Fruit fly (Drosophila melanogaster) whole organism, embryonic: ENCODE results near the gene GC2.

Experiments used
- B-H1 ChIP-seq: fragments of 200-800 bp; sonication (Bioruptor generic); IDR thresholded peaks from 3 replicates; pipeline ENCODE4 v1.3.6; 2022; ENCODE audit warnings: missing biosample characterization, missing genetic modification characterization
- CG10267 ChIP-seq: fragments of 200-800 bp; sonication (Bioruptor generic); optimal IDR thresholded peaks from 2 replicates; lab custom pipeline; 2018; ENCODE audit warnings: missing biosample characterization, mild to moderate bottlenecking, missing genetic modification characterization, moderate library complexity
- CG12071 ChIP-seq: fragments of 200-800 bp; sonication (Bioruptor generic); optimal IDR thresholded peaks from 3 replicates; lab custom pipeline; 2018; ENCODE audit warnings: missing biosample characterization, mild to moderate bottlenecking, missing genetic modification characterization
- CG12104 ChIP-seq: fragments of 200-800 bp; sonication (Bioruptor generic); optimal IDR thresholded peaks from 3 replicates; lab custom pipeline; 2016; ENCODE audit warnings: missing biosample characterization, missing genetic modification characterization
- CG12155 ChIP-seq: fragments of 200-800 bp; sonication (Bioruptor generic); optimal IDR thresholded peaks from 3 replicates; lab custom pipeline; 2016; ENCODE audit warnings: missing biosample characterization, missing genetic modification characterization
- CG1233 ChIP-seq: fragments of 200-800 bp; sonication (Bioruptor generic); optimal IDR thresholded peaks from 4 replicates; lab custom pipeline; 2018; ENCODE audit warnings: missing biosample characterization, mild to moderate bottlenecking, missing genetic modification characterization
- CG12659 ChIP-seq: fragments of 200-800 bp; sonication (Bioruptor generic); optimal IDR thresholded peaks from 3 replicates; lab custom pipeline; 2017; ENCODE audit warnings: mild to moderate bottlenecking, missing biosample characterization, missing genetic modification reagents, missing genetic modification characterization
- CG15073 ChIP-seq: fragments of 200-800 bp; sonication (Bioruptor generic); optimal IDR thresholded peaks from 2 replicates; lab custom pipeline; 2016; ENCODE audit warnings: missing biosample characterization, missing genetic modification characterization
- CG17385 ChIP-seq: fragments of 200-800 bp; sonication (Bioruptor generic); optimal IDR thresholded peaks from 3 replicates; lab custom pipeline; 2018; ENCODE audit warnings: missing biosample characterization, mild to moderate bottlenecking, missing genetic modification characterization
- CG2889 ChIP-seq: fragments of 200-800 bp; sonication (Bioruptor generic); IDR thresholded peaks from 3 replicates; pipeline ENCODE4 v1.3.6; 2022; ENCODE audit warnings: missing biosample characterization, missing genetic modification characterization
- CG30020 ChIP-seq: fragments of 200-800 bp; optimal IDR thresholded peaks from 2 replicates; lab custom pipeline; 2019; ENCODE audit warnings: missing biosample characterization, mild to moderate bottlenecking, missing genetic modification characterization, moderate library complexity
- CG30403 ChIP-seq: fragments of 200-800 bp; sonication (Bioruptor generic); optimal IDR thresholded peaks from 3 replicates; lab custom pipeline; 2016; ENCODE audit warnings: missing biosample characterization, missing genetic modification characterization
- CG3065 ChIP-seq: fragments of 200-800 bp; sonication (Bioruptor generic); optimal IDR thresholded peaks from 2 replicates; lab custom pipeline; 2016; ENCODE audit warnings: missing biosample characterization, missing genetic modification characterization
- CG31388 ChIP-seq: fragments of 200-800 bp; sonication (Bioruptor generic); optimal IDR thresholded peaks from 2 replicates; lab custom pipeline; 2016; ENCODE audit warnings: missing biosample characterization, missing genetic modification characterization
- CG3995 ChIP-seq: fragments of 200-800 bp; sonication (Bioruptor generic); optimal IDR thresholded peaks from 3 replicates; lab custom pipeline; 2016; ENCODE audit warnings: missing biosample characterization, missing genetic modification characterization
- CG4424 ChIP-seq: fragments of 200-800 bp; sonication (Bioruptor generic); optimal IDR thresholded peaks from 3 replicates; lab custom pipeline; 2016; ENCODE audit warnings: missing biosample characterization, missing genetic modification characterization
- CG4617 ChIP-seq: fragments of 200-800 bp; sonication (Bioruptor generic); optimal IDR thresholded peaks from 3 replicates; lab custom pipeline; 2016; ENCODE audit warnings: missing biosample characterization, missing genetic modification characterization, borderline replicate concordance
- CG6765 ChIP-seq: fragments of 200-800 bp; sonication (Bioruptor generic); optimal IDR thresholded peaks from 3 replicates; lab custom pipeline; 2017; ENCODE audit warnings: missing biosample characterization, mild to moderate bottlenecking, missing genetic modification characterization
- CG6854 ChIP-seq: fragments of 200-800 bp; sonication (Bioruptor generic); optimal IDR thresholded peaks from 3 replicates; lab custom pipeline; 2017; ENCODE audit warnings: missing biosample characterization, mild to moderate bottlenecking, missing genetic modification characterization
- CG9215 ChIP-seq: fragments of 200-800 bp; sonication (Bioruptor generic); IDR thresholded peaks from 2 replicates; pipeline ENCODE4 v1.3.6; 2022; ENCODE audit warnings: missing biosample characterization, missing genetic modification characterization
- Dp ChIP-seq: fragments of 200-800 bp; sonication (Bioruptor generic); optimal IDR thresholded peaks from 2 replicates; lab custom pipeline; 2018; ENCODE audit warnings: missing biosample characterization, mild to moderate bottlenecking, missing genetic modification characterization, moderate library complexity
- Ets97D ChIP-seq: fragments of 200-800 bp; sonication (Bioruptor generic); optimal IDR thresholded peaks from 3 replicates; lab custom pipeline; 2016; ENCODE audit warnings: missing biosample characterization, missing genetic modification characterization
- HLH3B ChIP-seq: fragments of 200-800 bp; sonication (Bioruptor generic); IDR thresholded peaks from 2 replicates; pipeline ENCODE4 v1.3.6; 2022; ENCODE audit warnings: missing biosample characterization, missing genetic modification characterization
- HLH54F ChIP-seq: fragments of 200-800 bp; sonication (Bioruptor generic); optimal IDR thresholded peaks from 3 replicates; lab custom pipeline; 2016; ENCODE audit warnings: missing biosample characterization, missing genetic modification characterization
- Med ChIP-seq: fragments of 200-800 bp; sonication (Bioruptor generic); peaks from one replicate; lab custom pipeline; 2016; ENCODE audit warnings: missing biosample characterization, missing genetic modification characterization, mild to moderate bottlenecking, inconsistent platforms, moderate library complexity
- Meics ChIP-seq: fragments of 200-800 bp; sonication (Bioruptor generic); optimal IDR thresholded peaks from 2 replicates; lab custom pipeline; 2017; ENCODE audit warnings: missing biosample characterization, mild to moderate bottlenecking, missing genetic modification characterization
- NC2β ChIP-seq: fragments of 200-800 bp; sonication (Bioruptor generic); optimal IDR thresholded peaks from 2 replicates; lab custom pipeline; 2016; ENCODE audit warnings: missing biosample characterization, missing genetic modification characterization
- Nf-YC ChIP-seq: fragments of 200-800 bp; optimal IDR thresholded peaks from 3 replicates; lab custom pipeline; 2019; ENCODE audit warnings: missing biosample characterization, mild to moderate bottlenecking, missing genetic modification characterization, moderate library complexity
- Oaz ChIP-seq: fragments of 200-800 bp; sonication (Bioruptor generic); IDR thresholded peaks from 2 replicates; pipeline ENCODE4 v1.3.6; 2022; ENCODE audit warnings: missing biosample characterization, missing genetic modification characterization
- YL-1 ChIP-seq: fragments of 200-800 bp; sonication (Bioruptor generic); optimal IDR thresholded peaks from 3 replicates; lab custom pipeline; 2017; ENCODE audit warnings: missing biosample characterization, mild to moderate bottlenecking, missing genetic modification characterization
- cas ChIP-seq: fragments of 200-800 bp; sonication (Bioruptor generic); IDR thresholded peaks from 2 replicates; pipeline ENCODE4 v1.3.6; 2022; ENCODE audit warnings: missing biosample characterization, missing genetic modification characterization
- chn ChIP-seq: fragments of 200-800 bp; sonication (Bioruptor generic); optimal IDR thresholded peaks from 2 replicates; lab custom pipeline; 2016; ENCODE audit warnings: missing biosample characterization, missing genetic modification characterization
- disco-r ChIP-seq: fragments of 200-800 bp; sonication (Bioruptor generic); optimal IDR thresholded peaks from 2 replicates; lab custom pipeline; 2016; ENCODE audit warnings: missing biosample characterization, missing genetic modification characterization
- dpn ChIP-seq, 2 experiments: fragments of 200-800 bp; sonication (Bioruptor generic); optimal IDR thresholded peaks; 3 replicates each; lab custom pipeline; 2016; ENCODE audit warnings: missing biosample characterization in 2 of 2, missing genetic modification characterization in 2 of 2
- ems ChIP-seq: fragments of 200-800 bp; sonication (Bioruptor generic); optimal IDR thresholded peaks from 3 replicates; lab custom pipeline; 2016; ENCODE audit warnings: missing biosample characterization, missing genetic modification characterization
- jigr1 ChIP-seq: fragments of 200-800 bp; sonication (Bioruptor generic); IDR thresholded peaks from 3 replicates; pipeline ENCODE4 v1.3.6; 2022; ENCODE audit warnings: missing biosample characterization, missing genetic modification characterization
- lab ChIP-seq: fragments of 200-800 bp; sonication (Bioruptor generic); optimal IDR thresholded peaks from 3 replicates; lab custom pipeline; 2017; ENCODE audit warnings: missing biosample characterization, missing genetic modification characterization, mild to moderate bottlenecking, moderate library complexity, missing genetic modification reagents
- mld ChIP-seq: fragments of 200-800 bp; sonication (Bioruptor generic); IDR thresholded peaks from 3 replicates; pipeline ENCODE4 v1.3.6; 2022; ENCODE audit warnings: missing biosample characterization, missing genetic modification characterization; ENCODE audit not compliant: partially characterized antibody
- nerfin-1 ChIP-seq: fragments of 200-800 bp; sonication (Bioruptor generic); optimal IDR thresholded peaks from 3 replicates; lab custom pipeline; 2019; ENCODE audit warnings: missing biosample characterization, mild to moderate bottlenecking, missing genetic modification characterization, moderate library complexity
- oc ChIP-seq: fragments of 200-800 bp; sonication (Bioruptor generic); optimal IDR thresholded peaks from 2 replicates; lab custom pipeline; 2018; ENCODE audit warnings: missing biosample characterization, mild to moderate bottlenecking, missing genetic modification characterization, moderate library complexity
- p53 ChIP-seq: fragments of 200-800 bp; sonication (Bioruptor generic); optimal IDR thresholded peaks from 2 replicates; lab custom pipeline; 2016; ENCODE audit warnings: missing biosample characterization, missing genetic modification characterization
- sim ChIP-seq: fragments of 200-800 bp; sonication (Bioruptor generic); IDR thresholded peaks from 2 replicates; pipeline ENCODE4 v1.3.6; 2022; ENCODE audit warnings: missing biosample characterization, missing genetic modification characterization
- sqz ChIP-seq: fragments of 200-800 bp; sonication (Bioruptor generic); optimal IDR thresholded peaks from 3 replicates; lab custom pipeline; 2018; ENCODE audit warnings: missing biosample characterization, mild to moderate bottlenecking, missing genetic modification characterization
- tap ChIP-seq: fragments of 200-800 bp; optimal IDR thresholded peaks from 3 replicates; lab custom pipeline; 2019; ENCODE audit warnings: missing biosample characterization, mild to moderate bottlenecking, missing genetic modification characterization, moderate library complexity
- tin ChIP-seq: fragments of 200-800 bp; sonication (Bioruptor generic); optimal IDR thresholded peaks from 3 replicates; lab custom pipeline; 2016; ENCODE audit warnings: missing biosample characterization, missing genetic modification characterization
- zf30C ChIP-seq: fragments of 200-800 bp; sonication (Bioruptor generic); optimal IDR thresholded peaks from 3 replicates; lab custom pipeline; 2018; ENCODE audit warnings: missing biosample characterization, mild to moderate bottlenecking, missing genetic modification characterization

GC2 gene

DNA sequence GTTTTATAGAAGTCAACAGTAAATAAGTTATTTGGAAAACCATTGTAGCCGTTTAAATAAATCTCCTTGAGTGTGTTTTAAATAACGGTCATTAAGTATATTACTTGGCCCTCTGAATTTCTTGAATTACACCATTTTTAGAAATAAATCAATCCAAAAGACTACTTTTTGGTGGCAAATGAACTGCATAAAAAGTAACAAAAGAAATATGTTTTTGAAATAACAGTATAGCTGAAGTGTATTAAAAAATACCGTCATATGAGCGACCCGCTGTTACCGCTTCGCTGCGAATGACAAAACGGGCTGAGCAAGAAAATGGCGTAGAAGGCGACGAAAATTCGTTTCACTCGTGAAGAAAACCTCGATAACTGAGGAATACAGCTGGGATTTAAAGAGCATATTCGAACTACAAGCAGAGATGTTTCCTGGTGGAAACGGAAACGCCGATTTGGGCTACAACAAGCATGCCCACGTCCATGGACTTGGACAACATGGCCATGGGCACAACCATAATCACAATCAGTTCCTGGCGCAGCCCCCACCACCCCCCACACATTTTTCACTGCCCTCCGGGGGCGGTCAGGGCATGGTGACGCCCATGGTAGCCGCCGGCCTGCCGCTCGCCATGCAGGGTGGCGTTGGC lies 22.0 kb upstream of the GC2 start, which contains the start of gene CG31211 (continued):
- no peak for TF ChIP-seq lab
- TF ChIP-seq CG3065 (GFP tag; lab: Kevin White, UChicago), result no peak
- TF ChIP-seq p53 (GFP tag; lab: Kevin White, UChicago), result no peak
- TF ChIP-seq CG6854 (GFP tag; lab: Kevin White, UChicago), result peak; percentile 34
- TF ChIP-seq CG3995 (GFP tag; lab: Kevin White, UChicago), result peak; percentile 71
- no peak for TF ChIP-seq zf30C (GFP tag; lab: Kevin White, UChicago)
- no peak for TF ChIP-seq CG15073 (GFP tag; lab: Kevin White, UChicago)
- TF ChIP-seq Dp (GFP tag; lab: Kevin White, UChicago), result peak; percentile 54
- peak; percentile 10 for TF ChIP-seq CG12155 (GFP tag; lab: Kevin White, UChicago)
- TF ChIP-seq Oaz (GFP tag; lab: Robert Waterston, UW), result no peak
- no peak for TF ChIP-seq CG2889 (GFP tag; lab: Robert Waterston, UW)
- TF ChIP-seq sqz (GFP tag; lab: Kevin White, UChicago), result no peak
- TF ChIP-seq Meics (GFP tag; lab: Kevin White, UChicago), result no peak
- TF ChIP-seq B-H1 (GFP tag; lab: Robert Waterston, UW), result no peak
- TF ChIP-seq dpn (GFP tag; optimal IDR thresholded peaks at IDR 0.05; lab: Kevin White, UChicago), result peak in 1 of 2 experiments; percentile 7
- peak; percentile 29 for TF ChIP-seq CG4424
- peak; percentile 81 for TF ChIP-seq YL-1 (GFP tag; lab: Kevin White, UChicago)
- no peak for TF ChIP-seq CG9215 (GFP tag; lab: Robert Waterston, UW)
- no peak for TF ChIP-seq CG6765 (GFP tag; lab: Kevin White, UChicago)
- TF ChIP-seq CG12659 (GFP tag; lab: Kevin White, UChicago), result peak; percentile 63
- TF ChIP-seq Ets97D (GFP tag; lab: Kevin White, UChicago), result peak; percentile 41
- TF ChIP-seq CG30403 (GFP tag; lab: Kevin White, UChicago), result peak; percentile 10
- no peak for TF ChIP-seq CG17385 (GFP tag; lab: Kevin White, UChicago)
- TF ChIP-seq tap, result no peak
- TF ChIP-seq CG1233 (GFP tag; lab: Kevin White, UChicago), result no peak
- no peak for TF ChIP-seq mld (GFP tag; lab: Robert Waterston, UW)
- TF ChIP-seq sim (GFP tag; lab: Robert Waterston, UW), result no peak
- no peak for TF ChIP-seq ems (GFP tag; lab: Kevin White, UChicago)
- peak; percentile 44 for TF ChIP-seq CG10267 (tag; lab: Kevin White, UChicago)
- TF ChIP-seq HLH3B (GFP tag; lab: Robert Waterston, UW), result no peak
- no peak for TF ChIP-seq NC2β (GFP tag; lab: Kevin White, UChicago)
- peak; percentile 7 for TF ChIP-seq Nf-YC (tag; lab: Kevin White, UChicago)
- TF ChIP-seq CG12104 (GFP tag; lab: Kevin White, UChicago), result no peak
- TF ChIP-seq CG4617, result peak; percentile 70
- peak; percentile 14 for TF ChIP-seq tin
- no peak for TF ChIP-seq disco-r (GFP tag; lab: Kevin White, UChicago)
- TF ChIP-seq CG12071 (GFP tag; lab: Kevin White, UChicago), result no peak
- TF ChIP-seq CG30020 (tag; lab: Kevin White, UChicago), result peak; percentile 34
- no peak for TF ChIP-seq HLH54F (GFP tag; lab: Kevin White, UChicago)
- no peak for TF ChIP-seq cas (GFP tag; lab: Robert Waterston, UW)
- no peak for TF ChIP-seq nerfin-1 (tag; lab: Kevin White, UChicago)
- TF ChIP-seq oc (tag; lab: Kevin White, UChicago), result no peak
- TF ChIP-seq CG31388, result no peak
- TF ChIP-seq jigr1 (GFP tag; lab: Robert Waterston, UW), result no peak
- TF ChIP-seq chn (GFP tag; lab: Kevin White, UChicago), result peak; percentile 18
- peak; percentile 79 for TF ChIP-seq Med (GFP tag; lab: Kevin White, UChicago)
